Fruit fly (Drosophila melanogaster) whole organism, wandering third instar larva: Measurements from ENCODE around the gene dac.

ENCODE experiments used
- Hr78 ChIP-seq: fragments of >200 bp; optimal IDR thresholded peaks from 2 replicates; lab custom pipeline; 2017; ENCODE audit warnings: missing biosample characterization, missing genetic modification characterization
- br ChIP-seq: fragments of 200-800 bp; sonication (Bioruptor generic); optimal IDR thresholded peaks from 2 replicates; lab custom pipeline; 2016; ENCODE audit warnings: missing biosample characterization, missing genetic modification characterization
- foxo ChIP-seq, 2 experiments: fragments of 200-800 bp; sonication (Bioruptor generic); optimal IDR thresholded peaks; 2 replicates in 1 of 2; 3 replicates in 1 of 2; lab custom pipeline; 2016 to 2017; ENCODE audit warnings: missing biosample characterization in 2 of 2, missing genetic modification characterization in 2 of 2
- usp ChIP-seq: fragments of >200 bp; optimal IDR thresholded peaks from 2 replicates; lab custom pipeline; 2017; ENCODE audit warnings: missing biosample characterization, missing genetic modification characterization

- TF ChIP-seq foxo (GFP tag; optimal IDR thresholded peaks at IDR 0.05; lab: Kevin White, UChicago) = no peak
- no peak for TF ChIP-seq usp (GFP tag; lab: Kevin White, UChicago)
- TF ChIP-seq br = no peak
- TF ChIP-seq Hr78 (GFP tag; lab: Kevin White, UChicago) = no peak
Measured at dm6 chr2L:16497196-16497595, 11.4 kb upstream of the dac start.
